Fruit fly (Drosophila melanogaster): ENCODE data around the gene RpS14b.

The RpS14b gene

dm6 chrX:7933210-7933915, 1.3 kb upstream of the RpS14b start, which contains the start of the genes Dhdds and RpS14a (continued):
- TF ChIP-seq CG4854 (GFP tag; optimal IDR thresholded peaks at IDR 0.05) (peak; percentile 29), nau (GFP tag; optimal IDR thresholded peaks at IDR 0.05) (peak; percentile 75), bab2 (GFP tag; optimal IDR thresholded peaks at IDR 0.05) (no peak), Hr78 (GFP tag; optimal IDR thresholded peaks at IDR 0.05) (no peak), Opbp (GFP tag; IDR thresholded peaks at IDR 0.05; ENCODE audit: partially characterized antibody) (peak; percentile 68), Ptx1 (GFP tag; IDR thresholded peaks at IDR 0.05) (no peak), Side (GFP tag; optimal IDR thresholded peaks at IDR 0.05) (peak; percentile 45), wek (GFP tag; optimal IDR thresholded peaks at IDR 0.05) (peak; percentile 17), CG16813 (GFP tag; IDR thresholded peaks at IDR 0.05; ENCODE audit: partially characterized antibody) (peak; percentile 83), CG7987 (GFP tag; optimal IDR thresholded peaks at IDR 0.05) (peak; percentile 64), CG10366 (GFP tag; IDR thresholded peaks at IDR 0.05) (peak; percentile 14; the same call in 1 of the 2 replicates), rib (GFP tag; IDR thresholded peaks at IDR 0.05) (no peak), CG7963 (GFP tag; IDR thresholded peaks at IDR 0.05; ENCODE audit: partially characterized antibody) (peak; percentile 44; the same call in 1 of the 3 replicates), pita (GFP tag; optimal IDR thresholded peaks at IDR 0.05) (peak; percentile 86), CG10565 (GFP tag; optimal IDR thresholded peaks at IDR 0.05) (no peak), CG30431 (GFP tag; optimal IDR thresholded peaks at IDR 0.05) (peak; percentile 20), vvl (GFP tag; IDR thresholded peaks at IDR 0.05) (peak; percentile 17; the same call in 1 of the 2 replicates), Hmr (GFP tag; optimal IDR thresholded peaks at IDR 0.05) (peak; percentile 83), CG4360 (GFP tag; IDR thresholded peaks at IDR 0.05) (no peak), pho (GFP tag; optimal IDR thresholded peaks at IDR 0.05) (peak; percentile 35), kni (GFP tag; optimal IDR thresholded peaks at IDR 0.05) (peak; percentile 68), jumu (GFP tag; optimal IDR thresholded peaks at IDR 0.05) (peak; percentile 24), bowl (GFP tag; IDR thresholded peaks at IDR 0.05) (no peak), CG10274 (GFP tag; optimal IDR thresholded peaks at IDR 0.05) (peak; percentile 33), B-H2 (GFP tag; optimal IDR thresholded peaks at IDR 0.05) (no peak), Hr3 (GFP tag; optimal IDR thresholded peaks at IDR 0.05) (peak; percentile 25), Oli (tag; optimal IDR thresholded peaks at IDR 0.05) (peak; percentile 33), CG11723 (GFP tag; optimal IDR thresholded peaks at IDR 0.05) (peak; percentile 55), ATbp (GFP tag; optimal IDR thresholded peaks at IDR 0.05) (no peak), Fer1 (GFP tag; optimal IDR thresholded peaks at IDR 0.05) (peak; percentile 67), CG11456 (GFP tag; IDR thresholded peaks at IDR 0.05) (peak; percentile 52; the same call in 1 of the 3 replicates), run (tag; optimal IDR thresholded peaks at IDR 0.05) (no peak), HLH3B (GFP tag; IDR thresholded peaks at IDR 0.05) (no peak), CG30020 (tag; optimal IDR thresholded peaks at IDR 0.05) (peak; percentile 50), CG11247 (GFP tag; IDR thresholded peaks at IDR 0.05) (no peak), Rx (GFP tag; IDR thresholded peaks at IDR 0.05) (peak; percentile 11; the same call in 1 of the 2 replicates), sqz (GFP tag; optimal IDR thresholded peaks at IDR 0.05) (peak; percentile 36), E2f1 (GFP tag; IDR thresholded peaks at IDR 0.05) (no peak), slou (GFP tag; optimal IDR thresholded peaks at IDR 0.05) (peak; percentile 51), cg (GFP tag; optimal IDR thresholded peaks at IDR 0.05) (no peak), Eip74EF (GFP tag; optimal IDR thresholded peaks at IDR 0.05) (peak in 1 of 2 experiments; percentile 34), CG2712 (tag; optimal IDR thresholded peaks at IDR 0.05) (peak; percentile 66), CG6765 (GFP tag; optimal IDR thresholded peaks at IDR 0.05) (peak; percentile 57), D (optimal IDR thresholded peaks at IDR 0.05) (no peak), D (GFP tag; optimal IDR thresholded peaks at IDR 0.05) (peak; percentile 62), CG12769 (tag; optimal IDR thresholded peaks at IDR 0.05) (no peak), CG11560 (tag; IDR thresholded peaks at IDR 0.05) (peak; percentile 70; the same call in 2 of the 3 replicates), CG11696 (GFP tag; IDR thresholded peaks at IDR 0.05) (no peak), ems (GFP tag; optimal IDR thresholded peaks at IDR 0.05) (no peak)
